Worm (Caenorhabditis elegans) whole organism, L4/young adult: ENCODE results near the gene Y6E2A.1.

Experiments
- W03F9.2 ChIP-seq: fragments of 150-350 bp; optimal IDR thresholded peaks from 2 replicates; lab custom pipeline; 2014; ENCODE audit warnings: missing biosample characterization, missing genetic modification characterization
- dao-5 ChIP-seq: sonication (generic microtip); optimal IDR thresholded peaks from 2 replicates; lab custom pipeline; 2016; ENCODE audit warnings: missing genotype, missing genetic modification characterization, moderate library complexity, missing compliant biosample characterization
- him-1 ChIP-seq: sonication (generic microtip); optimal IDR thresholded peaks from 2 replicates; lab custom pipeline; 2016; ENCODE audit warnings: missing genotype, missing genetic modification reagents, missing genetic modification characterization, missing compliant biosample characterization

DNA sequence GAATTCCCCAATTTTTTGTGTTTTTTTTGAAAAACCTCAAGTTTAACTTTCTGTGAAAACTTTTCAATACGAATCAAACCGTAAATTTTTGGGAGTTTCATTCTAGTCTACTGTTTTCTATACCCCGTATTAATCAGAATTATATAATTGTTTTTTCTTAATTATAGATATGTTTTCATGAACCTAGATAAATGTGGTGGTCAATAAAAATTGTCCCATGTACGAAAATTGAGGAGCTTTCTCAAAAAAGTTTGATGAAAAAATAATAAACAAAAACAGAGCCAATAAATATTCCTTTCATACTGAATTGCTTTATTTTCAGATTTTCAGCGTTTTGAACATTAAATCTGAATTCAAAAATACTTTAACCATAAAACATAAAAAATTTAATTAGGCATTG, at the start of gene Y6E2A.1:
- TF ChIP-seq him-1 (tag; lab: Kevin White, UChicago) (no peak), W03F9.2 (tag; lab: Kevin White, UChicago) (no peak), dao-5 (tag; lab: Kevin White, UChicago) (no peak)
